Fruit fly (Drosophila melanogaster): ENCODE measurements around the gene Acox3.

The Acox3 gene

dm6 chr2L:6490783-6491249, 42.6 kb upstream of the Acox3 start, which contains the start of the genes Phf5a and CG31638 (continued):
- peak; percentile 96 for TF ChIP-seq Gug (GFP tag; IDR thresholded peaks at IDR 0.05)
- TF ChIP-seq CG11294 (GFP tag; IDR thresholded peaks at IDR 0.05) = peak; percentile 91
- no peak for TF ChIP-seq CG6163 (GFP tag; IDR thresholded peaks at IDR 0.05)
- TF ChIP-seq Ets21C (GFP tag; optimal IDR thresholded peaks at IDR 0.05) = peak; percentile 82
- peak; percentile 95 for TF ChIP-seq CG3032 (tag; optimal IDR thresholded peaks at IDR 0.05)
- TF ChIP-seq CG9139 (GFP tag; optimal IDR thresholded peaks at IDR 0.05) = no peak
- peak; percentile 32 for TF ChIP-seq Hr38 (GFP tag; optimal IDR thresholded peaks at IDR 0.05)
- no peak for TF ChIP-seq Eip93F (GFP tag; optimal IDR thresholded peaks at IDR 0.05)
- TF ChIP-seq Sox14 (GFP tag; optimal IDR thresholded peaks at IDR 0.05) = no peak
- peak; percentile 48 for TF ChIP-seq fd59A (GFP tag; optimal IDR thresholded peaks at IDR 0.05)
- no peak for TF ChIP-seq CG10631 (GFP tag; optimal IDR thresholded peaks at IDR 0.05)
- TF ChIP-seq CG6854 (GFP tag; optimal IDR thresholded peaks at IDR 0.05) = peak; percentile 76
- peak; percentile 70 for TF ChIP-seq CG31627 (GFP tag; optimal IDR thresholded peaks at IDR 0.05)
- peak; percentile 89 for TF ChIP-seq CG8319 (GFP tag; optimal IDR thresholded peaks at IDR 0.05)
- TF ChIP-seq CG3919 (GFP tag; optimal IDR thresholded peaks at IDR 0.05) = peak; percentile 53
- TF ChIP-seq CG8119 (GFP tag; IDR thresholded peaks at IDR 0.05) = peak; percentile 93
- no peak for TF ChIP-seq net (GFP tag; optimal IDR thresholded peaks at IDR 0.05)
- TF ChIP-seq Sox15 (GFP tag; optimal IDR thresholded peaks at IDR 0.05) = no peak
- TF ChIP-seq CG32006 (GFP tag; optimal IDR thresholded peaks at IDR 0.05) = peak; percentile 76
- TF ChIP-seq CG6808 (GFP tag; optimal IDR thresholded peaks at IDR 0.05) = peak; percentile 81
- no peak for TF ChIP-seq CG6276 (GFP tag; optimal IDR thresholded peaks at IDR 0.05)
- TF ChIP-seq achi (GFP tag; optimal IDR thresholded peaks at IDR 0.05) = peak; percentile 74
- no peak for TF ChIP-seq vri (GFP tag; optimal IDR thresholded peaks at IDR 0.05)
- no peak for TF ChIP-seq Sox102F (GFP tag; optimal IDR thresholded peaks at IDR 0.05)
- no peak for TF ChIP-seq CG4318 (GFP tag; optimal IDR thresholded peaks at IDR 0.05)
- TF ChIP-seq esn (GFP tag; optimal IDR thresholded peaks at IDR 0.05) = peak; percentile 93
- TF ChIP-seq fd85E (GFP tag; optimal IDR thresholded peaks at IDR 0.05) = no peak
- peak; percentile 90 for TF ChIP-seq dac (GFP tag; optimal IDR thresholded peaks at IDR 0.05)
- TF ChIP-seq fkh (GFP tag; optimal IDR thresholded peaks at IDR 0.05) = peak; percentile 58
- no peak for TF ChIP-seq ss (GFP tag; optimal IDR thresholded peaks at IDR 0.05)
- TF ChIP-seq CG11762 (GFP tag; optimal IDR thresholded peaks at IDR 0.05; ENCODE audit: insufficient read depth) = peak; percentile 87
- peak; percentile 36 for TF ChIP-seq cyc (GFP tag; optimal IDR thresholded peaks at IDR 0.05)
- peak; percentile 16 for TF ChIP-seq topi (GFP tag; optimal IDR thresholded peaks at IDR 0.05)

- TF ChIP-seq CG6792 (GFP tag; optimal IDR thresholded peaks at IDR 0.05) (peak; percentile 22), CG11294 (GFP tag; IDR thresholded peaks at IDR 0.05) (no peak), CG15336 (GFP tag; IDR thresholded peaks at IDR 0.05) (no peak), cyc (GFP tag; optimal IDR thresholded peaks at IDR 0.05) (peak; percentile 64), fd59A (GFP tag; optimal IDR thresholded peaks at IDR 0.05) (no peak), Sox14 (GFP tag; optimal IDR thresholded peaks at IDR 0.05) (no peak), Eip75B (GFP tag; optimal IDR thresholded peaks at IDR 0.05) (no peak), Hr4 (GFP tag; optimal IDR thresholded peaks at IDR 0.05) (no peak), CG9139 (GFP tag; optimal IDR thresholded peaks at IDR 0.05) (no peak), salr (GFP tag; optimal IDR thresholded peaks at IDR 0.05) (no peak), vri (GFP tag; optimal IDR thresholded peaks at IDR 0.05) (no peak), acj6 (GFP tag; optimal IDR thresholded peaks at IDR 0.05) (no peak), Lpt (GFP tag; optimal IDR thresholded peaks at IDR 0.05) (no peak), CG32006 (GFP tag; optimal IDR thresholded peaks at IDR 0.05) (peak; percentile 19), CG10669 (GFP tag; optimal IDR thresholded peaks at IDR 0.05) (no peak), Gug (GFP tag; IDR thresholded peaks at IDR 0.05) (no peak), CG34406 (GFP tag; optimal IDR thresholded peaks at IDR 0.05) (peak; percentile 41), CG7368 (GFP tag; optimal IDR thresholded peaks at IDR 0.05) (no peak), Sox102F (GFP tag; optimal IDR thresholded peaks at IDR 0.05) (no peak), spab (GFP tag; optimal IDR thresholded peaks at IDR 0.05) (no peak), net (GFP tag; optimal IDR thresholded peaks at IDR 0.05) (no peak), CG8319 (GFP tag; optimal IDR thresholded peaks at IDR 0.05) (no peak), esn (GFP tag; optimal IDR thresholded peaks at IDR 0.05) (peak; percentile 63), fkh (GFP tag; optimal IDR thresholded peaks at IDR 0.05) (peak; percentile 69), dsx (GFP tag; optimal IDR thresholded peaks at IDR 0.05; ENCODE audit: poor library complexity, severe bottlenecking) (peak; percentile 22), Eip93F (GFP tag; optimal IDR thresholded peaks at IDR 0.05) (no peak), CG31627 (GFP tag; optimal IDR thresholded peaks at IDR 0.05) (peak; percentile 50), CG8632 (GFP tag; optimal IDR thresholded peaks at IDR 0.05) (peak; percentile 2), CG6163 (GFP tag; IDR thresholded peaks at IDR 0.05) (0 out of 3 replicates have a peak, but pooled peaks have one; percentile 47), CG6808 (GFP tag; optimal IDR thresholded peaks at IDR 0.05) (no peak), achi (GFP tag; optimal IDR thresholded peaks at IDR 0.05) (peak; percentile 36), Met (GFP tag; optimal IDR thresholded peaks at IDR 0.05) (no peak), CG3919 (GFP tag; optimal IDR thresholded peaks at IDR 0.05) (peak; percentile 67)
These were observed 40.5 kb upstream of the Acox3 start, which contains the start of the genes KFase and epsilonCOP for dm6 chr2L:6488676-6489140. KFase (minus strand) TSS chr2L:6488756. epsilonCOP (plus strand) TSS chr2L:6489090.
